Fruit fly (Drosophila melanogaster): Measurements from ENCODE around the gene CG17325.

CG17325 gene

dm6 chr2L:18785026-18785600 is 27.3 kb upstream of the CG17325 start:
- no peak for TF ChIP-seq CG9705 (GFP tag; optimal IDR thresholded peaks at IDR 0.05)
- TF ChIP-seq Myc (optimal IDR thresholded peaks at IDR 0.05) = no peak
- TF ChIP-seq OdsH (GFP tag; optimal IDR thresholded peaks at IDR 0.05) = no peak
- no peak for TF ChIP-seq br (GFP tag; optimal IDR thresholded peaks at IDR 0.05)
- no peak for TF ChIP-seq fru (GFP tag; optimal IDR thresholded peaks at IDR 0.05)
- no peak for TF ChIP-seq pan (optimal IDR thresholded peaks at IDR 0.05)
- no peak for TF ChIP-seq usp (GFP tag; optimal IDR thresholded peaks at IDR 0.05)
- TF ChIP-seq CrebA (GFP tag; optimal IDR thresholded peaks at IDR 0.05; ENCODE audit: borderline replicate concordance) = no peak
- TF ChIP-seq ey (GFP tag; optimal IDR thresholded peaks at IDR 0.05) = no peak
- no peak for TF ChIP-seq Jra (GFP tag; optimal IDR thresholded peaks at IDR 0.05)
- TF ChIP-seq brk (GFP tag; optimal IDR thresholded peaks at IDR 0.05) = no peak
- no peak for TF ChIP-seq CG32264 (GFP tag; optimal IDR thresholded peaks at IDR 0.05)
- TF ChIP-seq Hnf4 (GFP tag; optimal IDR thresholded peaks at IDR 0.05) = no peak
- no peak for TF ChIP-seq HLH106 (tag; optimal IDR thresholded peaks at IDR 0.05)
- no peak for TF ChIP-seq Mio (GFP tag; optimal IDR thresholded peaks at IDR 0.05)
- TF ChIP-seq psq (GFP tag; optimal IDR thresholded peaks at IDR 0.05) = no peak
- no peak for TF ChIP-seq Hr78 (GFP tag; optimal IDR thresholded peaks at IDR 0.05)
- no peak for TF ChIP-seq Sp1 (GFP tag; optimal IDR thresholded peaks at IDR 0.05)

- TF ChIP-seq CG32264 (GFP tag; optimal IDR thresholded peaks at IDR 0.05) (no peak), Rel (GFP tag; optimal IDR thresholded peaks at IDR 0.05) (no peak), Rel (tag; optimal IDR thresholded peaks at IDR 0.05) (peak; percentile 16)
These were observed 24.9 kb upstream of the CG17325 start for dm6 chr2L:18787415-18787989.

- peak; percentile 20 for TF ChIP-seq CrebA (GFP tag; optimal IDR thresholded peaks at IDR 0.05; ENCODE audit: borderline replicate concordance)
- TF ChIP-seq dl (GFP tag; optimal IDR thresholded peaks at IDR 0.05; ENCODE audit: insufficient read depth in 1 of 2, partially characterized antibody in 2 of 2) = no peak
- no peak for TF ChIP-seq Dif (GFP tag; optimal IDR thresholded peaks at IDR 0.05; ENCODE audit: partially characterized antibody)
- no peak for TF ChIP-seq Dfd (GFP tag; optimal IDR thresholded peaks at IDR 0.05)
- no peak for TF ChIP-seq Vsx2 (GFP tag; optimal IDR thresholded peaks at IDR 0.05; ENCODE audit: partially characterized antibody)
- no peak for TF ChIP-seq jim (GFP tag; optimal IDR thresholded peaks at IDR 0.05)
- no peak for TF ChIP-seq dsf (GFP tag; optimal IDR thresholded peaks at IDR 0.05; ENCODE audit: borderline replicate concordance)
- no peak for TF ChIP-seq rgr (GFP tag; optimal IDR thresholded peaks at IDR 0.05)
- TF ChIP-seq Sp1 (GFP tag; optimal IDR thresholded peaks at IDR 0.05) = peak; percentile 7
- TF ChIP-seq OdsH (GFP tag; optimal IDR thresholded peaks at IDR 0.05) = no peak
- TF ChIP-seq fru (GFP tag; optimal IDR thresholded peaks at IDR 0.05) = no peak
- TF ChIP-seq Hr83 (GFP tag; optimal IDR thresholded peaks at IDR 0.05; ENCODE audit: poor library complexity, severe bottlenecking) = no peak
- TF ChIP-seq Hnf4 (GFP tag; optimal IDR thresholded peaks at IDR 0.05) = no peak
- no peak for TF ChIP-seq psq (GFP tag; optimal IDR thresholded peaks at IDR 0.05)
- TF ChIP-seq h (GFP tag; optimal IDR thresholded peaks at IDR 0.05) = peak; percentile 27
- TF ChIP-seq sv (GFP tag; optimal IDR thresholded peaks at IDR 0.05) = no peak
- no peak for TF ChIP-seq HLH106 (tag; optimal IDR thresholded peaks at IDR 0.05)
- no peak for TF ChIP-seq foxo (GFP tag; optimal IDR thresholded peaks at IDR 0.05)
- no peak for TF ChIP-seq lola (GFP tag; optimal IDR thresholded peaks at IDR 0.05)
- TF ChIP-seq usp (GFP tag; optimal IDR thresholded peaks at IDR 0.05) = no peak
- TF ChIP-seq ey (GFP tag; optimal IDR thresholded peaks at IDR 0.05) = no peak
- TF ChIP-seq Rel (GFP tag; optimal IDR thresholded peaks at IDR 0.05) = no peak
- peak; percentile 57 for TF ChIP-seq Rel (tag; optimal IDR thresholded peaks at IDR 0.05)
- no peak for TF ChIP-seq N (GFP tag; optimal IDR thresholded peaks at IDR 0.05)
- TF ChIP-seq GATAd (GFP tag; optimal IDR thresholded peaks at IDR 0.05) = no peak
- no peak for TF ChIP-seq Mio (GFP tag; optimal IDR thresholded peaks at IDR 0.05)
These were observed 23.5 kb upstream of the CG17325 start for dm6 chr2L:18788953-18789352.

Measured in whole organism, wandering third instar larva.